Fruit fly (Drosophila melanogaster): Measurements from ENCODE around the gene AANATL3.

DNA sequence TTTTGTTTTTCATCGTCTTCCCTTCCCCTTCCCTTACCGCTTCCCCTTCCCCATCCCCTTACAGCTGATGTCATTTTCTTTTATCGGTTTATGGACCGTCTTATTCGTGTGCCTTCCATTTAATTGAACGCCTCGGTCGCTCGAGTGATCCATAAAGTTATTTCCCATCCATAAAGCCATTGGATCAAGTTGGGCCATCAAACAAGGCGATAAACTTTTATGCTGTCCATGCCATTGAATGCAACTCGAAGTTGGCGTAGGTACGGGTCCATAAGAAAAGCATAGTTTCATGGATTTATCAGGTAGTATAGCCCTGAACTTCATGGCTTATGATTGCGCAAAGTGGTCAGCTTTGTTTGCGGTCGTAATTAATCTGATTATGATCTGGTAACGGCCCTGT lies 20.5 kb downstream of the AANATL3 start:
- TF ChIP-seq Mnt (GFP tag; optimal IDR thresholded peaks at IDR 0.05) (no peak), CG12768 (GFP tag; optimal IDR thresholded peaks at IDR 0.05) (no peak), kay (GFP tag; ENCODE audit: borderline replicate concordance) (no peak), cnc (optimal IDR thresholded peaks at IDR 0.05) (no peak), pad (GFP tag; optimal IDR thresholded peaks at IDR 0.05) (no peak), Hr96 (GFP tag; optimal IDR thresholded peaks at IDR 0.05) (no peak), cic (GFP tag; optimal IDR thresholded peaks at IDR 0.05) (no peak), CG33017 (tag; optimal IDR thresholded peaks at IDR 0.05) (no peak), CG14711 (tag; optimal IDR thresholded peaks at IDR 0.05) (no peak), CG5204 (GFP tag; optimal IDR thresholded peaks at IDR 0.05) (no peak), Clk (GFP tag; optimal IDR thresholded peaks at IDR 0.05) (no peak)
